Worm (Caenorhabditis elegans): ENCODE data around the gene Y39A1C.1.

DNA sequence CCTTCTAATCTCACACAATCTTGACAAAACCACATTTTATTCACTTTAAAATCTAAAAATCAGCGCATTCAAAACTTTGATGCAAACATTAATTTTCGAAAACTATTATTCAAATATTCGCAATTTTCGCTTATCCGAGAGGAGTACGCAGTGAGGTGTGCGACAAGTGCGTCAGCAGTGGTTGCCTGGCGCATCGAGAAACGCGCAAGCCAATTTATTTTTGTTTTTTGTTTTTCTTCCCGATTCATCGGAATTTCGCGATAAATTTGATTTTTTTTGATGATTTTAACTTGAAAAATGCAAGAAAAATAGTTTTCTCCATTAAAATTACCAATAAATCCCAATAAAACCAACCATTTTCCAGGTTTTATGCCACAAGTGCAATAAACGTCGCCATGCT, 6.4 kb upstream of the Y39A1C.1 start, which contains the start of the genes fbxb-85 and hex-3:
- TF ChIP-seq F13H6.1 (tag; optimal IDR thresholded peaks at IDR 0.05) (peak; percentile 75), ttx-3 (tag; optimal IDR thresholded peaks at IDR 0.05) (peak; percentile 80), dve-1 (tag; optimal IDR thresholded peaks at IDR 0.05) (peak; percentile 74), pat-9 (tag; optimal IDR thresholded peaks at IDR 0.05) (peak; percentile 77), ceh-45 (GFP tag; IDR thresholded peaks at IDR 0.05) (peak; percentile 55; the same call in 1 of the 2 replicates), pag-3 (tag; optimal IDR thresholded peaks at IDR 0.05; ENCODE audit: borderline replicate concordance) (no peak), fkh-10 (GFP tag; optimal IDR thresholded peaks at IDR 0.05) (no peak), gmeb-2 (tag; optimal IDR thresholded peaks at IDR 0.05) (peak; percentile 50), unc-86 (tag; optimal IDR thresholded peaks at IDR 0.05) (peak; percentile 88), tbx-7 (tag; optimal IDR thresholded peaks at IDR 0.05) (no peak), unc-55 (GFP tag; optimal IDR thresholded peaks at IDR 0.05) (peak; percentile 23), ama-1 (optimal IDR thresholded peaks at IDR 0.05) (no peak)

Measured in whole organism, late embryonic.